Worm (Caenorhabditis elegans) whole organism, L3 larva: ENCODE data around the gene Y32B12A.5.

ENCODE experiments used
- lin-15B ChIP-seq: fragments of 150-350 bp; optimal IDR thresholded peaks from 2 replicates; lab custom pipeline; 2014; ENCODE audit warnings: missing biosample characterization, missing genetic modification characterization
- mml-1 ChIP-seq: fragments of 150-350 bp; sonication (generic microtip); optimal IDR thresholded peaks from 3 replicates; lab custom pipeline; 2014; ENCODE audit warnings: missing biosample characterization, missing genetic modification characterization
- nhr-28 ChIP-seq: fragments of 150-350 bp; optimal IDR thresholded peaks from 2 replicates; lab custom pipeline; 2014; ENCODE audit warnings: missing biosample characterization, missing genetic modification characterization

The Y32B12A.5 gene

ce11 chrV:16437546-16437945 lies 49.8 kb downstream of the Y32B12A.5 start, which contains the start of gene F26D2.15:
TSS of gene F26D2.15 (plus strand) at chrV:16437846.
- TF ChIP-seq lin-15B (no peak), mml-1 (tag; lab: Kevin White, UChicago) (no peak), nhr-28 (tag; lab: Kevin White, UChicago) (no peak)
